Fruit fly (Drosophila melanogaster): ENCODE measurements around the gene CG15756.

The CG15756 gene

DNA sequence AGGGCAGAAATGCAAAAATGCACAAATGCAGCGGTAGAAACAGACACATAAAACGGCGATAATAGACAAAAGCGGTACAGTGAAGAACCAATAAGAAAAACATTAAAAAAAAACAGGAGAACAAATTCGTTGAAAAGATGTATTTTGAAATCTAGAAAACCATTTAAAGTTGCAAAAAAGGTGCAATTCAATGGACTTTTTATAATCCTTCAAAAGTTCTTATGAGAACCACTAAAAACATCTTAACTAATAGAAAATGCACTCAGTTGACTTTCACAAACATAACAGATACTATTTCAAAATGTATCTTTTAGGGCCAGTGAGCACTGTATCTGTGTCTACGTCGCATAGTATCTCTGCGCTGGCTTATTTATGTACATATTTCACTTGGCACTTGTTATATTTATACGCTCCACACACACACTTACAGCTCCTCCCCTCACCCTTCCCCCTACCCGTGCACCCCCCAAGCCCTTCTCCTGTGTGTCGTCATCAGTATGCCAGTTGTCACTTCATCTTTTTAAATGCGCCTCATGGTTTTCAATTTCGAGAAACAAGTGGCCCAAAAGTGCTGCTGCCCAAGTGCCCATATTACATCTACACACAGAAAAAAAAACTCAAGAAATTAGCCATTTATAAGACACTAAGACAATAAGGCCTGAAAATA is 31.4 kb downstream of the CG15756 start:
- TF ChIP-seq tj (GFP tag; optimal IDR thresholded peaks at IDR 0.05) (peak; percentile 45), CG14711 (tag; optimal IDR thresholded peaks at IDR 0.05) (no peak), CG7101 (tag; optimal IDR thresholded peaks at IDR 0.05) (peak; percentile 11), toe (GFP tag; optimal IDR thresholded peaks at IDR 0.05) (peak; percentile 5), CG11617 (GFP tag; optimal IDR thresholded peaks at IDR 0.05) (no peak), bab1 (GFP tag; optimal IDR thresholded peaks at IDR 0.05) (peak; percentile 39)

DNA sequence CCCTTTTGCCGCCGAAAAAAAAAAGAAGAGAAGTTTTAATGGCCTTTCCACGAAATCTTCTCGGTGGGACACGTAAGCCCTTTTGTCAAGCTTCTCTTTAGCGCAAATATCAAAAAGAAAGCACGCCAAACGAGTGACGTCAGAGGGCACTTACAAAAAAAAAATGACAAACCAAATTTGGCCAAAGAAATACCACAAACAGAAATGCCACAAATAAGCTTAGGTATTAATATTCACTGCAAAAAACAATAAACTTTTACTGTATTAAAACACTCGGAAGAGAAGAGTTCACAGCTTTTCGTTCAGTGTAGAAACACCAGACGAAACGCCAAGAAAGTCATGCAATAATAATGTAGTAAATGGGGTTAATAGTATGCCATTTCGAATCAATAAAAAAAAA is 33.9 kb downstream of the CG15756 start:
- peak; percentile 67 for TF ChIP-seq CG14711 (tag; optimal IDR thresholded peaks at IDR 0.05)
- peak; percentile 45 for TF ChIP-seq CG1620 (GFP tag; optimal IDR thresholded peaks at IDR 0.05)
- no peak for TF ChIP-seq CG7045 (GFP tag; optimal IDR thresholded peaks at IDR 0.05)
- TF ChIP-seq CG11617 (GFP tag; optimal IDR thresholded peaks at IDR 0.05): no peak
- TF ChIP-seq Crg-1 (GFP tag; optimal IDR thresholded peaks at IDR 0.05): no peak
- no peak for TF ChIP-seq Hr96 (GFP tag; optimal IDR thresholded peaks at IDR 0.05)
- peak; percentile 86 for TF ChIP-seq bab1 (GFP tag; optimal IDR thresholded peaks at IDR 0.05)
- peak; percentile 47 for TF ChIP-seq CG7101 (tag; optimal IDR thresholded peaks at IDR 0.05)
- peak; percentile 0 for TF ChIP-seq CG33017 (tag; optimal IDR thresholded peaks at IDR 0.05)
- peak; percentile 11 for TF ChIP-seq CG5204 (GFP tag; optimal IDR thresholded peaks at IDR 0.05)
- peak; percentile 12 for TF ChIP-seq Mnt (GFP tag; optimal IDR thresholded peaks at IDR 0.05)
- TF ChIP-seq kay (GFP tag; ENCODE audit: borderline replicate concordance): no peak
- TF ChIP-seq ovo (GFP tag; optimal IDR thresholded peaks at IDR 0.05): no peak
- peak; percentile 31 for TF ChIP-seq pad (GFP tag; optimal IDR thresholded peaks at IDR 0.05)

DNA sequence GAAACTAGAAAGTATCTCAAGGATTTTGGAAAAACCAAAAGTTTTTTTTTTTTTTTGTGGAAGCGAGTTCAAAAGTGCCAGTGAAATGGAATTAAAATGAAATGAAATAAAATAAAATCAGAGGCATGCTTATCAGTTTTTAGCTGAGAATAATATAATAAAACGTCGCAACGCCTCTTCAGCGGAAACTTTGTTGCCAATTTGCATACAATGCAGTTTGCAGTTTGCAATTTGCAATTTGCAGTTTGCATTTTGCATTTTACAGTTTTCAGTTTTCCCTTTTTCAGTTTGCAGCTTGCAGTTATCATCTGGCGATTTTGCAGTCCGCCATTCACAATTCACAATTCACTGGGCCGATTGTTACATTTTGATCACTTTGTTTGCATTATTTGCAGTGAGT is 34.6 kb downstream of the CG15756 start:
- TF ChIP-seq tj (GFP tag; optimal IDR thresholded peaks at IDR 0.05) (peak; percentile 96), cnc (optimal IDR thresholded peaks at IDR 0.05) (no peak)

DNA sequence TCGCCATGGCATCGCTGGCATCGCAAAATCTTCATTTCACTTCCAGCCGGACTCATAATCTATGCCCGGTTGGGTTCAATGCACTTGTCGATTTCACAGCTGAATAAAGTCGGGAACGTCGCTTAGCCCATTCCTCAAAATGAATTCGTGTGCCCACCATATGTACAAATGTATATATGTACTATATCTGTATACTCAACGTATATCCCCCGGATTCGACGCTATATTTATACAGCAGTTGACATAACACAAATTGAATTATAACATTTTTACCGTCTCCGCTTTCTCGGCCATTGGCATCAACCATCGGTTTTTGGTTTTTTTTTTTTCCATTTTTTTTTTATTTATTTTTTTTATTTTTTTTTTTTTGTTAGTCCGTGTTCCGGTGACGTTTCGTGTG is 36.1 kb downstream of the CG15756 start:
- TF ChIP-seq kay (GFP tag; ENCODE audit: borderline replicate concordance): peak; percentile 22
- TF ChIP-seq Crg-1 (GFP tag; optimal IDR thresholded peaks at IDR 0.05): no peak
- peak; percentile 15 for TF ChIP-seq CG1620 (GFP tag; optimal IDR thresholded peaks at IDR 0.05)
- no peak for TF ChIP-seq CG5204 (GFP tag; optimal IDR thresholded peaks at IDR 0.05)

DNA sequence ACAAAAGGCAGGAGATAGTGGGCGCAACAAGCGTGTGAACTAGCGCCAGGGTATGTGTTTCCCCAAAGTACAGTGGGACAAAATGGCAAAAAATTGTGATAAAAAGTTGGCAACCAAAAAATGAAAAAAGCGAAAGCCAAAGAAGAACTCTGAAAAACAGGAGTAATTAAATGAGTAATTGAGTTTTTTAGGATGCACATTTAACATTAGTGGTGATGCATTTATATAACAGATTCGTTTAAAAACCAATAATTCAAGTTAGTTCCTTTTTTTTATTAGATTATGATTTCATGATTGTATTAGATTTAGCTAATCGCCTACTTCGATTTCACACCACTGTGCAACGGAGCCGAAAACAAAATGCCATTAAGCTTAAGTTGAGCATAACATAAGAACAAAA is 38.2 kb downstream of the CG15756 start:
- TF ChIP-seq cic (GFP tag; optimal IDR thresholded peaks at IDR 0.05) (no peak), CG5204 (GFP tag; optimal IDR thresholded peaks at IDR 0.05) (no peak), Clk (GFP tag; optimal IDR thresholded peaks at IDR 0.05) (no peak), toe (GFP tag; optimal IDR thresholded peaks at IDR 0.05) (no peak), tj (GFP tag; optimal IDR thresholded peaks at IDR 0.05) (peak; percentile 3), bab1 (GFP tag; optimal IDR thresholded peaks at IDR 0.05) (peak; percentile 15), CG11617 (GFP tag; optimal IDR thresholded peaks at IDR 0.05) (no peak), CG14711 (tag; optimal IDR thresholded peaks at IDR 0.05) (no peak), ovo (GFP tag; optimal IDR thresholded peaks at IDR 0.05) (no peak), cnc (optimal IDR thresholded peaks at IDR 0.05) (no peak), Mnt (GFP tag; optimal IDR thresholded peaks at IDR 0.05) (no peak), CG33017 (tag; optimal IDR thresholded peaks at IDR 0.05) (no peak), Crg-1 (GFP tag; optimal IDR thresholded peaks at IDR 0.05) (no peak), CG1620 (GFP tag; optimal IDR thresholded peaks at IDR 0.05) (no peak), CG7101 (tag; optimal IDR thresholded peaks at IDR 0.05) (peak; percentile 11), pad (GFP tag; optimal IDR thresholded peaks at IDR 0.05) (no peak), CG12768 (GFP tag; optimal IDR thresholded peaks at IDR 0.05) (no peak), CG7045 (GFP tag; optimal IDR thresholded peaks at IDR 0.05) (no peak), Hr96 (GFP tag; optimal IDR thresholded peaks at IDR 0.05) (no peak), kay (GFP tag; ENCODE audit: borderline replicate concordance) (no peak)

DNA sequence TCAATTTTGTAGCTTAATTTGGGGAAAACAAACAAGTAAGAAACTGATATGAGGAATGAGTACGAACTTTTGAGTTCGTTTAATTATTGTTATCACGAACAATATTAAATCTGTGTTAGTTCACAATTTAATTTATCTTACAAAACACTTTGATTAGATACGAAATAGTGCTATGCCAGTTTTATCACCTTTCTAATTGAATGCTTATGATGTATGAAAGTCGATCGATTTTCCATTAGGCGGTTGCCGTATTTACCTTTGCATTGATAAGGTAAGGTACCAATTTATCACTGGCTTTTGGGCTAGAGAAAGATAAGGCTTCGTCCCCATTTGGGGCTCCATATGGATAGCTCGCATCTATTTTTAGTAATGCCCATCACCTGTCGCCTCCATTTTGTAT is 45.1 kb downstream of the CG15756 start:
- TF ChIP-seq pad (GFP tag; optimal IDR thresholded peaks at IDR 0.05): no peak
- TF ChIP-seq cic (GFP tag; optimal IDR thresholded peaks at IDR 0.05): no peak
- no peak for TF ChIP-seq CG5204 (GFP tag; optimal IDR thresholded peaks at IDR 0.05)
- no peak for TF ChIP-seq tj (GFP tag; optimal IDR thresholded peaks at IDR 0.05)
- no peak for TF ChIP-seq CG11617 (GFP tag; optimal IDR thresholded peaks at IDR 0.05)
- no peak for TF ChIP-seq CG33017 (tag; optimal IDR thresholded peaks at IDR 0.05)
- TF ChIP-seq Crg-1 (GFP tag; optimal IDR thresholded peaks at IDR 0.05): no peak
- TF ChIP-seq toe (GFP tag; optimal IDR thresholded peaks at IDR 0.05): no peak

Data from whole organism, adult.